Worm (Caenorhabditis elegans) whole organism, midembryonic: ENCODE results near the gene fbxa-63.

Experiments
- T22C8.4 ChIP-seq: fragments of 200-800 bp; sonication (Bioruptor generic); IDR thresholded peaks from 2 replicates; pipeline ENCODE4 v1.3.6; 2022; ENCODE audit warnings: missing genetic modification characterization, missing compliant biosample characterization
- flt-1 ChIP-seq: fragments of 200-800 bp; sonication (Bioruptor generic); IDR thresholded peaks from 2 replicates; pipeline ENCODE4 v1.3.6; 2022; ENCODE audit warnings: missing genetic modification characterization, missing compliant biosample characterization
- klf-2 ChIP-seq: fragments of 200-800 bp; sonication (Bioruptor generic); conservative IDR thresholded peaks from 2 replicates; pipeline ENCODE4 v1.3.6; 2022; ENCODE audit warnings: missing genetic modification reagents, missing genetic modification characterization, missing compliant biosample characterization
- med-1 ChIP-seq: sonication (generic microtip); optimal IDR thresholded peaks from 2 replicates; lab custom pipeline; 2017; ENCODE audit warnings: missing genetic modification characterization, mild to moderate bottlenecking, missing compliant biosample characterization, antibody characterized with exemption, missing genetic modification reagents; ENCODE audit not compliant: insufficient read depth
- ref-1 ChIP-seq: fragments of 200-800 bp; sonication (Bioruptor generic); conservative IDR thresholded peaks from 2 replicates; pipeline ENCODE4 v1.3.6; 2022; ENCODE audit warnings: missing genetic modification reagents, missing genetic modification characterization, missing compliant biosample characterization
- tab-1 ChIP-seq: fragments of 200-800 bp; sonication (Bioruptor generic); IDR thresholded peaks from 2 replicates; pipeline ENCODE4 v1.3.6; 2022; ENCODE audit warnings: missing genetic modification characterization, missing compliant biosample characterization
- ztf-23 ChIP-seq: fragments of 200-800 bp; sonication (Bioruptor generic); IDR thresholded peaks from 2 replicates; pipeline ENCODE4 v1.3.6; 2022; ENCODE audit warnings: missing genetic modification reagents, missing genetic modification characterization, missing compliant biosample characterization
- ztf-29 ChIP-seq: fragments of 200-800 bp; sonication (Bioruptor generic); IDR thresholded peaks from 2 replicates; pipeline ENCODE4 v1.3.6; 2022; ENCODE audit warnings: missing genetic modification reagents, missing genetic modification characterization, missing compliant biosample characterization

DNA sequence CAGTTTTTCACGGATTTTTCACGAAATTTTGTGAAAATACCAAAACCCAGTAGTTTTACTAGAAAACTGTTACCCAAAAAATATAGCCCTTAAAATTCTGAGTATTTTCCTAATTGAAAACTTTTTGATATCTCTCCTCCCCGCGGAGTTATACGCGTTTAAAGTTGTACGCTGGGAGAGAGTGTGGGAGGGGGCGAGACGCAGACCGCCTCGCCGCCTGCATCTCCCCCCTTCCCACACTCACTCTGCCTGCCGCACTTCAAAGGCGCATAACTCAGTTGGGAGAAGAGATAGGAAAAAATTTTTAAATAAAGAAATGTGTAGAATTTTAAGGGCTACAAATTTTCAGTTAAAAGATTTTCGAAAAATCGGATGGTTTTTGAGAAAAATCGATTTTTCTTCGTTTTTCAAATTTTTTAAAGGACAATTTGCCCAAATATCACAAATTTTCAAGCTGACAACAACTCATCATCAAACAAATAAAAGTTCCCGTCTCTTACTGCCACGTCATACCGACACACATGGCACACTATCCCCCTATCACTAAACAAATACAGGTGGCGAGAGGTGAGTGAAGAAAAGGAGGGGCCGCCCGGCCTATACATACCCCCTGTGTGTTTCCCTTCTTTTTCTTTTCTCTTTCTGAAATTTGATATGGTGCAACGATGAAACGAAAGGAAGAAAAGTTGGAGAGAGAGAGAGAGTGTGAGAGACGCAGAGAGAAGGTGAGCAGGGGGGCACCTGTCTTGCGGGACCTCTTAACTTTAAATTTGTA is 19.8 kb upstream of the fbxa-63 start:
- TF ChIP-seq ztf-23 (GFP tag; lab: Robert Waterston, UW) = no peak
- TF ChIP-seq ref-1 (GFP tag; lab: Robert Waterston, UW) = no peak
- no peak for TF ChIP-seq tab-1 (GFP tag; lab: Robert Waterston, UW)
- TF ChIP-seq flt-1 = no peak
- TF ChIP-seq ztf-29 = no peak
- no peak for TF ChIP-seq klf-2
- TF ChIP-seq T22C8.4 = no peak
- TF ChIP-seq med-1 (GFP tag; lab: Kevin White, UChicago) = no peak
